Worm (Caenorhabditis elegans) whole organism, late embryonic: ENCODE results near the gene D1005.2.

ENCODE experiments used
- nhr-11 ChIP-seq: fragments of 150-350 bp; optimal IDR thresholded peaks from 2 replicates; lab custom pipeline; 2014; ENCODE audit warnings: missing biosample characterization, missing genetic modification characterization
- rnt-1 ChIP-seq: sonication (generic microtip); optimal IDR thresholded peaks from 2 replicates; lab custom pipeline; 2016; ENCODE audit warnings: missing genetic modification characterization, missing compliant biosample characterization

DNA sequence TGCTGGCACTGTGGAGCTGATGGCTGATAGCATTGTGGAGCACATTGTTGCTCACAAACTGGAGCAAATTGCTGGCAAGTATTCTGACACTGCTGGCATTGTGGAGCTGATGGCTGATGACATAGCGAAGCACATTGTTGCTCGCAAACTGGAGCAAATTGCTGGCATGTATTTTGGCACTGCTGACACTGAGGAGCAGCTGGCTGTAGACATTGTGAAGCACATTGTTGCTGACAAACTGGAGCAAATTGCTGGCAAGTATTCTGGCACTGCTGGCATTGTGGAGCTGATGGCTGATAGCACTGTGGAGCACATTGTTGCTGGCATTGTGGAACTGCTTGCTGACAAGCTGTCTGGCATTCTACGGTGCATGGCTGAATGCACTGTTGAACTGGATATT lies 49.6 kb upstream of the D1005.2 start:
- TF ChIP-seq nhr-11 (tag; lab: Kevin White, UChicago) (no peak), rnt-1 (tag; lab: Kevin White, UChicago) (no peak)
